Worm (Caenorhabditis elegans) whole organism, L1 larva: Measurements from ENCODE around the gene stg-2.

Source experiments
- nhr-28 ChIP-seq: fragments of 150-350 bp; optimal IDR thresholded peaks from 2 replicates; lab custom pipeline; 2014; ENCODE audit warnings: missing biosample characterization, missing genetic modification characterization
- rnt-1 ChIP-seq: sonication (generic microtip); optimal IDR thresholded peaks from 2 replicates; lab custom pipeline; 2016; ENCODE audit warnings: mild to moderate bottlenecking, missing genetic modification characterization, moderate library complexity, missing compliant biosample characterization
- ztf-11 ChIP-seq, 2 experiments: sonication (generic microtip); optimal IDR thresholded peaks; 2 replicates each; lab custom pipeline; 2016 to 2017; ENCODE audit warnings: missing genetic modification characterization in 2 of 2, missing biosample characterization in 1 of 2, missing compliant biosample characterization in 1 of 2

ce11 chrX:8597647-8598046, 46.1 kb downstream of the stg-2 start, which contains the start of gene F18E9.7:
- TF ChIP-seq ztf-11 (tag; optimal IDR thresholded peaks at IDR 0.05; lab: Kevin White, UChicago): no peak
- no peak for TF ChIP-seq nhr-28 (tag; lab: Kevin White, UChicago)
- TF ChIP-seq rnt-1 (tag; lab: Kevin White, UChicago): no peak
